Fruit fly (Drosophila melanogaster): ENCODE results near the gene repo.
A peak's percentile ranks its signal among the peaks of the same experiment; 100 is the strongest.

repo gene

DNA sequence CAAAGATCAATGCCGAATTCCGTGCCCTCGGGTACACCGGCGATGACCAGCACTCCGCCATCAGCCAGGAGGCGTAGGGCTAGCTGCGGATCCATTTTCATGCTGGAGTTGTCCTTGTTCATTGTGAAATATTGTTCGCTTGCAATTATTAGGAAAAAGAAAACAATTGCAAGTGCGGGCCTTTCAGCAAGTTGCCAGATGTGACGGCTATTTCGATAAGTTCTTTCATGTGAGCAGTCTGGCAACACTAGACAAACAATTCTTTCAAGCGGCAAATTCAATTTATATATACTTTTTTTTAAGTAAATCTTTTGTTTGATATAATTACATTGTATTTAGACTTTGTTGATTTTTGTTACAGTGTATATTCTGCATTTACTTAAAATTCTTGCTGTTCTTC is 16.6 kb downstream of the repo start, which contains the start of gene CG12320 (continued):
- TF ChIP-seq vfl (GFP tag; optimal IDR thresholded peaks at IDR 0.05) (no peak), CG12104 (GFP tag; optimal IDR thresholded peaks at IDR 0.05) (no peak), wor (GFP tag; IDR thresholded peaks at IDR 0.05) (no peak), CG14710 (tag; optimal IDR thresholded peaks at IDR 0.05) (peak; percentile 34), NC2β (GFP tag; optimal IDR thresholded peaks at IDR 0.05) (no peak), CG31441 (GFP tag; IDR thresholded peaks at IDR 0.05) (no peak), pzg (GFP tag; optimal IDR thresholded peaks at IDR 0.05) (peak; percentile 62), hth (optimal IDR thresholded peaks at IDR 0.05) (no peak), gcm (GFP tag; optimal IDR thresholded peaks at IDR 0.05) (peak; percentile 50), stc (GFP tag; IDR thresholded peaks at IDR 0.05) (no peak), CG4424 (GFP tag; optimal IDR thresholded peaks at IDR 0.05) (no peak), CG31365 (tag; optimal IDR thresholded peaks at IDR 0.05) (no peak), ewg (GFP tag; optimal IDR thresholded peaks at IDR 0.05) (no peak), Dref (GFP tag; IDR thresholded peaks at IDR 0.05) (peak; percentile 68), CG14667 (GFP tag; IDR thresholded peaks at IDR 0.05) (no peak), CG17829 (tag; optimal IDR thresholded peaks at IDR 0.05) (no peak), nerfin-2 (GFP tag; IDR thresholded peaks at IDR 0.05; ENCODE audit: partially characterized antibody) (peak; percentile 33; the same call in 1 of the 2 replicates), CG18764 (GFP tag; optimal IDR thresholded peaks at IDR 0.05) (no peak), ftz-f1 (GFP tag; optimal IDR thresholded peaks at IDR 0.05) (no peak), CG15514 (GFP tag; optimal IDR thresholded peaks at IDR 0.05) (peak; percentile 70), CG2875 (GFP tag; optimal IDR thresholded peaks at IDR 0.05) (no peak), Oli (tag; optimal IDR thresholded peaks at IDR 0.05) (no peak), Poxn (GFP tag; IDR thresholded peaks at IDR 0.05) (no peak), CG7928 (GFP tag; optimal IDR thresholded peaks at IDR 0.05) (no peak), CG10979 (tag; optimal IDR thresholded peaks at IDR 0.05) (no peak), yki (optimal IDR thresholded peaks at IDR 0.05) (no peak), pita (GFP tag; optimal IDR thresholded peaks at IDR 0.05) (no peak), D19A (tag; optimal IDR thresholded peaks at IDR 0.05) (no peak), CG3407 (GFP tag; optimal IDR thresholded peaks at IDR 0.05) (no peak), Bgb (GFP tag; IDR thresholded peaks at IDR 0.05; ENCODE audit: partially characterized antibody) (no peak), B-H1 (GFP tag; IDR thresholded peaks at IDR 0.05) (no peak), CG1603 (tag; optimal IDR thresholded peaks at IDR 0.05) (no peak), lov (optimal IDR thresholded peaks at IDR 0.05) (no peak), lov (GFP tag; IDR thresholded peaks at IDR 0.05) (no peak), zen2 (GFP tag; IDR thresholded peaks at IDR 0.05; ENCODE audit: partially characterized antibody) (no peak), wek (GFP tag; optimal IDR thresholded peaks at IDR 0.05) (no peak), chif (GFP tag; optimal IDR thresholded peaks at IDR 0.05) (no peak), Opbp (GFP tag; IDR thresholded peaks at IDR 0.05; ENCODE audit: partially characterized antibody) (0 out of 3 replicates have a peak, but pooled peaks have one; percentile 28), sd (tag; optimal IDR thresholded peaks at IDR 0.05) (no peak), D (optimal IDR thresholded peaks at IDR 0.05) (no peak), D (GFP tag; optimal IDR thresholded peaks at IDR 0.05) (no peak), CG10209 (GFP tag; optimal IDR thresholded peaks at IDR 0.05) (no peak), z (GFP tag; IDR thresholded peaks at IDR 0.05) (no peak), Elba2 (GFP tag; optimal IDR thresholded peaks at IDR 0.05) (no peak), sisA (GFP tag; IDR thresholded peaks at IDR 0.05) (no peak), gem (tag; optimal IDR thresholded peaks at IDR 0.05) (no peak), Fer1 (GFP tag; optimal IDR thresholded peaks at IDR 0.05) (peak; percentile 5), Myb (GFP tag; optimal IDR thresholded peaks at IDR 0.05) (no peak), Dp (GFP tag; optimal IDR thresholded peaks at IDR 0.05) (peak; percentile 89), HLH54F (GFP tag; optimal IDR thresholded peaks at IDR 0.05) (no peak), NfI (GFP tag; optimal IDR thresholded peaks at IDR 0.05) (no peak), Sry-δ (GFP tag; optimal IDR thresholded peaks at IDR 0.05) (peak; percentile 41)
